Fruit fly (Drosophila melanogaster) whole organism, embryonic: ENCODE results near the gene Hmbs.

ENCODE experiments used
- CG10209 ChIP-seq: fragments of 200-800 bp; sonication (Bioruptor generic); optimal IDR thresholded peaks from 3 replicates; lab custom pipeline; 2017; ENCODE audit warnings: missing biosample characterization, mild to moderate bottlenecking, missing genetic modification characterization, missing genetic modification reagents
- CG10267 ChIP-seq: fragments of 200-800 bp; sonication (Bioruptor generic); optimal IDR thresholded peaks from 2 replicates; lab custom pipeline; 2018; ENCODE audit warnings: missing biosample characterization, mild to moderate bottlenecking, missing genetic modification characterization, moderate library complexity
- CG10274 ChIP-seq: fragments of 200-800 bp; sonication (Bioruptor generic); optimal IDR thresholded peaks from 3 replicates; lab custom pipeline; 2017; ENCODE audit warnings: missing biosample characterization, mild to moderate bottlenecking, missing genetic modification characterization
- CG10654 ChIP-seq: fragments of 200-800 bp; sonication (Bioruptor generic); optimal IDR thresholded peaks from 2 replicates; lab custom pipeline; 2016; ENCODE audit warnings: missing biosample characterization, missing genetic modification characterization
- CG1233 ChIP-seq: fragments of 200-800 bp; sonication (Bioruptor generic); optimal IDR thresholded peaks from 4 replicates; lab custom pipeline; 2018; ENCODE audit warnings: missing biosample characterization, mild to moderate bottlenecking, missing genetic modification characterization
- CG13123 ChIP-seq: fragments of 200-800 bp; sonication (Bioruptor generic); optimal IDR thresholded peaks from 2 replicates; lab custom pipeline; 2016; ENCODE audit warnings: missing biosample characterization, missing genetic modification characterization
- CG13894 ChIP-seq: fragments of 200-800 bp; sonication (Bioruptor generic); optimal IDR thresholded peaks from 3 replicates; lab custom pipeline; 2018; ENCODE audit warnings: missing biosample characterization, mild to moderate bottlenecking, missing genetic modification characterization, moderate library complexity
- CG16863 ChIP-seq: fragments of 200-800 bp; sonication (Bioruptor generic); optimal IDR thresholded peaks from 3 replicates; lab custom pipeline; 2016; ENCODE audit warnings: missing biosample characterization, missing genetic modification characterization
- CG2120 ChIP-seq: fragments of 200-800 bp; sonication (Bioruptor generic); optimal IDR thresholded peaks from 3 replicates; lab custom pipeline; 2016; ENCODE audit warnings: missing biosample characterization, missing genetic modification characterization
- CG2129 ChIP-seq: fragments of 200-800 bp; sonication (Bioruptor generic); IDR thresholded peaks from 2 replicates; pipeline ENCODE4 v1.3.6; 2022; ENCODE audit warnings: missing biosample characterization, missing genetic modification characterization; ENCODE audit not compliant: partially characterized antibody
- CG34422 ChIP-seq: fragments of 200-800 bp; sonication (Bioruptor generic); IDR thresholded peaks from 3 replicates; pipeline ENCODE4 v1.3.6; 2022; ENCODE audit warnings: missing biosample characterization, missing genetic modification characterization
- CG4617 ChIP-seq: fragments of 200-800 bp; sonication (Bioruptor generic); optimal IDR thresholded peaks from 3 replicates; lab custom pipeline; 2016; ENCODE audit warnings: missing biosample characterization, missing genetic modification characterization, borderline replicate concordance
- CG6654 ChIP-seq: fragments of 200-800 bp; sonication (Bioruptor generic); optimal IDR thresholded peaks from 2 replicates; lab custom pipeline; 2017; ENCODE audit warnings: missing biosample characterization, mild to moderate bottlenecking, missing genetic modification characterization
- CG6813 ChIP-seq: fragments of 200-800 bp; sonication (Bioruptor generic); optimal IDR thresholded peaks from 2 replicates; lab custom pipeline; 2017; ENCODE audit warnings: missing biosample characterization, missing genetic modification characterization, mild to moderate bottlenecking, moderate library complexity, missing genetic modification reagents
- CG7372 ChIP-seq: fragments of 200-800 bp; sonication (Bioruptor generic); IDR thresholded peaks from 2 replicates; pipeline ENCODE4 v1.3.6; 2022; ENCODE audit warnings: missing biosample characterization, missing genetic modification characterization
- CG8765 ChIP-seq: fragments of 200-800 bp; sonication (Bioruptor generic); IDR thresholded peaks from 2 replicates; pipeline ENCODE4 v1.3.6; 2022; ENCODE audit warnings: missing biosample characterization, missing genetic modification characterization
- CG8924 ChIP-seq: fragments of 200-800 bp; optimal IDR thresholded peaks from 3 replicates; lab custom pipeline; 2019; ENCODE audit warnings: missing biosample characterization, mild to moderate bottlenecking, missing genetic modification characterization, moderate library complexity
- CHES-1-like ChIP-seq: fragments of 200-800 bp; sonication (Bioruptor generic); optimal IDR thresholded peaks from 2 replicates; lab custom pipeline; 2016; ENCODE audit warnings: missing biosample characterization, missing genetic modification characterization
- Chrac-16 ChIP-seq: fragments of 200-800 bp; sonication (Bioruptor generic); optimal IDR thresholded peaks from 3 replicates; lab custom pipeline; 2016; ENCODE audit warnings: missing biosample characterization, missing genetic modification characterization
- CkIIα-i1 ChIP-seq: fragments of 200-800 bp; sonication (Bioruptor generic); IDR thresholded peaks from 2 replicates; pipeline ENCODE4 v1.3.6; 2022; ENCODE audit warnings: missing biosample characterization, missing genetic modification characterization
- CrebB ChIP-seq: fragments of 200-800 bp; sonication (Bioruptor generic); optimal IDR thresholded peaks from 3 replicates; lab custom pipeline; 2018; ENCODE audit warnings: missing biosample characterization, mild to moderate bottlenecking, missing genetic modification characterization
- Dad ChIP-seq: fragments of 200-800 bp; sonication (Bioruptor generic); optimal IDR thresholded peaks from 3 replicates; lab custom pipeline; 2016; ENCODE audit warnings: missing biosample characterization, missing genetic modification characterization
- HLH54F ChIP-seq: fragments of 200-800 bp; sonication (Bioruptor generic); optimal IDR thresholded peaks from 3 replicates; lab custom pipeline; 2016; ENCODE audit warnings: missing biosample characterization, missing genetic modification characterization
- Lhr ChIP-seq: fragments of 200-800 bp; sonication (Bioruptor generic); optimal IDR thresholded peaks from 3 replicates; lab custom pipeline; 2017; ENCODE audit warnings: mild to moderate bottlenecking, missing biosample characterization, missing genetic modification reagents, missing genetic modification characterization
- MESR4 ChIP-seq: fragments of 200-800 bp; sonication (Bioruptor generic); optimal IDR thresholded peaks from 2 replicates; lab custom pipeline; 2018; ENCODE audit warnings: missing biosample characterization, mild to moderate bottlenecking, missing genetic modification characterization, moderate library complexity
- Mrtf ChIP-seq: fragments of 200-800 bp; sonication (Bioruptor generic); IDR thresholded peaks from 3 replicates; pipeline ENCODE4 v1.3.6; 2022; ENCODE audit warnings: missing biosample characterization, missing genetic modification characterization
- Rx ChIP-seq: fragments of 200-800 bp; sonication (Bioruptor generic); IDR thresholded peaks from 2 replicates; pipeline ENCODE4 v1.3.6; 2022; ENCODE audit warnings: missing biosample characterization, missing genetic modification characterization
- Scr ChIP-seq: fragments of 200-800 bp; sonication (Bioruptor generic); IDR thresholded peaks from 2 replicates; pipeline ENCODE4 v1.3.6; 2022; ENCODE audit warnings: missing biosample characterization, missing genetic modification characterization; ENCODE audit not compliant: partially characterized antibody
- YL-1 ChIP-seq: fragments of 200-800 bp; sonication (Bioruptor generic); optimal IDR thresholded peaks from 3 replicates; lab custom pipeline; 2017; ENCODE audit warnings: missing biosample characterization, mild to moderate bottlenecking, missing genetic modification characterization
- ab ChIP-seq: fragments of 200-800 bp; sonication (Bioruptor generic); optimal IDR thresholded peaks from 2 replicates; lab custom pipeline; 2016; ENCODE audit warnings: missing biosample characterization, missing genetic modification characterization
- al ChIP-seq: fragments of 200-800 bp; sonication (Bioruptor generic); IDR thresholded peaks from 2 replicates; pipeline ENCODE4 v1.3.6; 2022; ENCODE audit warnings: missing biosample characterization, missing genetic modification characterization
- az2 ChIP-seq: fragments of 200-800 bp; sonication (Bioruptor generic); optimal IDR thresholded peaks from 3 replicates; lab custom pipeline; 2016; ENCODE audit warnings: missing biosample characterization, missing genetic modification characterization
- bcd ChIP-seq: fragments of 200-800 bp; sonication (Bioruptor generic); optimal IDR thresholded peaks from 2 replicates; lab custom pipeline; 2017; ENCODE audit warnings: missing biosample characterization, mild to moderate bottlenecking, missing genetic modification characterization
- cg ChIP-seq: fragments of 200-800 bp; sonication (Bioruptor generic); optimal IDR thresholded peaks from 3 replicates; lab custom pipeline; 2019; ENCODE audit warnings: missing biosample characterization, mild to moderate bottlenecking, missing genetic modification characterization, moderate library complexity
- chinmo ChIP-seq: fragments of 200-800 bp; sonication (Bioruptor generic); IDR thresholded peaks from 4 replicates; pipeline ENCODE4 v1.3.6; 2022; ENCODE audit warnings: missing biosample characterization, missing genetic modification characterization; ENCODE audit not compliant: partially characterized antibody
- dpn ChIP-seq, 2 experiments: fragments of 200-800 bp; sonication (Bioruptor generic); optimal IDR thresholded peaks; 3 replicates each; lab custom pipeline; 2016; ENCODE audit warnings: missing biosample characterization in 2 of 2, missing genetic modification characterization in 2 of 2
- emc ChIP-seq: fragments of 200-800 bp; sonication (Bioruptor generic); optimal IDR thresholded peaks from 2 replicates; lab custom pipeline; 2016; ENCODE audit warnings: missing biosample characterization, missing genetic modification characterization
- ems ChIP-seq: fragments of 200-800 bp; sonication (Bioruptor generic); optimal IDR thresholded peaks from 3 replicates; lab custom pipeline; 2016; ENCODE audit warnings: missing biosample characterization, missing genetic modification characterization
- ewg ChIP-seq: fragments of 200-800 bp; sonication (Bioruptor generic); optimal IDR thresholded peaks from 3 replicates; lab custom pipeline; 2017; ENCODE audit warnings: mild to moderate bottlenecking, missing biosample characterization, missing genetic modification reagents, missing genetic modification characterization
- lilli ChIP-seq: fragments of 200-800 bp; sonication (Bioruptor generic); optimal IDR thresholded peaks from 3 replicates; lab custom pipeline; 2016; ENCODE audit warnings: missing biosample characterization, missing genetic modification characterization
- nerfin-2 ChIP-seq: fragments of 200-800 bp; sonication (Bioruptor generic); IDR thresholded peaks from 2 replicates; pipeline ENCODE4 v1.3.6; 2022; ENCODE audit warnings: missing biosample characterization, missing genetic modification characterization; ENCODE audit not compliant: partially characterized antibody
- prd ChIP-seq, 3 experiments: fragments of >200 bp in 2 of 3; fragments of 200-800 bp in 1 of 3; sonication (Bioruptor generic) in 1 of 3; optimal IDR thresholded peaks in 2 of 3; IDR thresholded peaks in 1 of 3; 2 replicates in 2 of 3; 3 replicates in 1 of 3; pipeline versions ENCODE4 v1.3.6 to Lab custom; 2017 to 2022; ENCODE audit warnings: missing biosample characterization in 1 of 3, missing genetic modification characterization in 1 of 3
- seq ChIP-seq: fragments of 200-800 bp; sonication (Bioruptor generic); IDR thresholded peaks from 2 replicates; pipeline ENCODE4 v1.3.6; 2022; ENCODE audit warnings: missing biosample characterization, missing genetic modification characterization
- slbo ChIP-seq: fragments of 200-800 bp; sonication (Bioruptor generic); IDR thresholded peaks from 2 replicates; pipeline ENCODE4 v1.3.6; 2022; ENCODE audit warnings: missing biosample characterization, missing genetic modification characterization
- slou ChIP-seq: fragments of 200-800 bp; sonication (Bioruptor generic); optimal IDR thresholded peaks from 3 replicates; lab custom pipeline; 2016; ENCODE audit warnings: missing biosample characterization, missing genetic modification characterization
- tna ChIP-seq: fragments of 200-800 bp; sonication (Bioruptor generic); IDR thresholded peaks from 2 replicates; pipeline ENCODE4 v1.3.6; 2022; ENCODE audit warnings: missing biosample characterization, missing genetic modification characterization; ENCODE audit not compliant: partially characterized antibody
- tx ChIP-seq: fragments of 200-800 bp; sonication (Bioruptor generic); optimal IDR thresholded peaks from 2 replicates; lab custom pipeline; 2016; ENCODE audit warnings: missing biosample characterization, missing genetic modification characterization
- vnd ChIP-seq: fragments of 200-800 bp; sonication (Bioruptor generic); IDR thresholded peaks from 3 replicates; pipeline ENCODE4 v1.3.6; 2022; ENCODE audit warnings: missing biosample characterization, missing genetic modification characterization; ENCODE audit not compliant: partially characterized antibody
- vvl ChIP-seq: fragments of 200-800 bp; sonication (Bioruptor generic); IDR thresholded peaks from 2 replicates; pipeline ENCODE4 v1.3.6; 2022; ENCODE audit warnings: missing biosample characterization, missing genetic modification characterization

Gene Hmbs

dm6 chr3L:1295693-1296092, 39.0 kb upstream of the Hmbs start, which contains the start of gene Rabex-5 (continued):
- TF ChIP-seq CG10267 (tag; lab: Kevin White, UChicago) (peak; percentile 25), MESR4 (peak; percentile 79), az2 (GFP tag; lab: Kevin White, UChicago) (peak; percentile 35), ewg (GFP tag; lab: Kevin White, UChicago) (no peak), CG2120 (GFP tag; lab: Kevin White, UChicago) (peak; percentile 77), tx (GFP tag; lab: Kevin White, UChicago) (peak; percentile 21), CG8924 (tag; lab: Kevin White, UChicago) (peak; percentile 23), CG8765 (GFP tag; lab: Robert Waterston, UW) (no peak), emc (no peak), CG2129 (GFP tag; lab: Robert Waterston, UW) (peak; percentile 41; the same call in 1 of the 2 replicates), seq (GFP tag; lab: Robert Waterston, UW) (no peak), slbo (GFP tag; lab: Robert Waterston, UW) (peak; percentile 71; the same call in 1 of the 2 replicates), CkIIα-i1 (GFP tag; lab: Robert Waterston, UW) (no peak), tna (GFP tag; lab: Robert Waterston, UW) (peak; percentile 74), CG6813 (GFP tag; lab: Kevin White, UChicago) (no peak), ems (GFP tag; lab: Kevin White, UChicago) (peak; percentile 14), CG7372 (GFP tag; lab: Robert Waterston, UW) (0 out of 2 replicates have a peak, but pooled peaks have one; percentile 13), CG1233 (no peak), CG16863 (no peak), CG34422 (GFP tag; lab: Robert Waterston, UW) (no peak; the same call in 2 of the 3 replicates), al (GFP tag; lab: Robert Waterston, UW) (0 out of 2 replicates have a peak, but pooled peaks have one; percentile 14), CHES-1-like (peak; percentile 67), nerfin-2 (GFP tag; lab: Robert Waterston, UW) (peak; percentile 68), Mrtf (no peak), Rx (GFP tag; lab: Robert Waterston, UW) (no peak), YL-1 (GFP tag; lab: Kevin White, UChicago) (peak; percentile 62), bcd (GFP tag; lab: Kevin White, UChicago) (peak; percentile 1), HLH54F (peak; percentile 16), Lhr (peak; percentile 94), CrebB (peak; percentile 18), Dad (GFP tag; lab: Kevin White, UChicago) (no peak), Chrac-16 (GFP tag; lab: Kevin White, UChicago) (peak; percentile 3), lilli (GFP tag; lab: Kevin White, UChicago) (peak; percentile 60), CG10274 (GFP tag; lab: Kevin White, UChicago) (no peak), Scr (GFP tag; lab: Robert Waterston, UW) (peak; percentile 86), CG4617 (peak; percentile 85), CG13123 (GFP tag; lab: Kevin White, UChicago) (no peak), chinmo (0 out of 4 replicates have a peak, but pooled peaks have one; percentile 15), vvl (peak; percentile 65; the same call in 1 of the 2 replicates), vnd (GFP tag; lab: Robert Waterston, UW) (peak; percentile 73), prd (optimal IDR thresholded peaks at IDR 0.05; lab: Kevin White, UChicago) (no peak), prd (GFP tag; IDR thresholded peaks at IDR 0.05; lab: Robert Waterston, UW) (peak; percentile 20; the same call in 1 of the 3 replicates), CG13894 (tag; lab: Kevin White, UChicago) (peak; percentile 46), CG6654 (GFP tag; lab: Kevin White, UChicago) (no peak), CG10209 (GFP tag; lab: Kevin White, UChicago) (peak; percentile 2), cg (GFP tag; lab: Kevin White, UChicago) (no peak), slou (GFP tag; lab: Kevin White, UChicago) (peak; percentile 13), ab (GFP tag; lab: Kevin White, UChicago) (no peak), dpn (GFP tag; optimal IDR thresholded peaks at IDR 0.05; lab: Kevin White, UChicago) (peak; percentile 26 to 37), CG10654 (GFP tag; lab: Kevin White, UChicago) (peak; percentile 31)
